Worm (Caenorhabditis elegans) whole organism, L2 larva: ENCODE results near the gene par-2.
A peak's percentile ranks its signal among the peaks of the same experiment; 100 is the strongest.

Source experiments
- dmd-4 ChIP-seq: sonication (generic microtip); optimal IDR thresholded peaks from 2 replicates; lab custom pipeline; 2017; ENCODE audit warnings: missing biosample characterization, missing genetic modification characterization
- elt-1 ChIP-seq: fragments of 150-350 bp; optimal IDR thresholded peaks from 2 replicates; lab custom pipeline; 2014; ENCODE audit warnings: missing biosample characterization, missing genetic modification characterization
- elt-3 ChIP-seq: sonication (generic microtip); optimal IDR thresholded peaks from 2 replicates; lab custom pipeline; 2017; ENCODE audit warnings: missing biosample characterization, missing genetic modification characterization
- mab-5 ChIP-seq: fragments of 150-350 bp; optimal IDR thresholded peaks from 2 replicates; lab custom pipeline; 2014; ENCODE audit warnings: missing biosample characterization, missing genetic modification characterization
- mdl-1 ChIP-seq, 2 experiments: fragments of 150-350 bp in 1 of 2; sonication (generic microtip) in 1 of 2; optimal IDR thresholded peaks; 2 replicates each; lab custom pipeline; 2017; ENCODE audit warnings: missing biosample characterization in 2 of 2, missing genetic modification characterization in 2 of 2
- nhr-77 ChIP-seq: fragments of 150-350 bp; optimal IDR thresholded peaks from 2 replicates; lab custom pipeline; 2014; ENCODE audit warnings: missing biosample characterization, missing genetic modification characterization
- peb-1 ChIP-seq: fragments of 150-350 bp; optimal IDR thresholded peaks from 2 replicates; lab custom pipeline; 2014; ENCODE audit warnings: missing biosample characterization, missing genetic modification characterization
- skn-1 ChIP-seq: sonication (generic microtip); optimal IDR thresholded peaks from 2 replicates; lab custom pipeline; 2017; ENCODE audit warnings: missing biosample characterization, missing genetic modification characterization
- sma-9 ChIP-seq, 2 experiments: fragments of 150-350 bp in 1 of 2; sonication (generic microtip) in 1 of 2; optimal IDR thresholded peaks; 2 replicates each; lab custom pipeline; 2014 to 2016; ENCODE audit warnings: missing genetic modification characterization in 2 of 2, mild to moderate bottlenecking in 1 of 2, missing biosample characterization in 1 of 2, missing compliant biosample characterization in 1 of 2, missing genetic modification reagents in 1 of 2, moderate library complexity in 1 of 2

Gene par-2

ce11 chrIII:1142798-1143197 lies 61.6 kb downstream of the par-2 start, which contains the start of gene smr-1 (continued):
- no peak for TF ChIP-seq skn-1
- peak; percentile 52 for TF ChIP-seq nhr-77 (tag; lab: Kevin White, UChicago)
- TF ChIP-seq peb-1 (tag; lab: Kevin White, UChicago), result no peak
- no peak for TF ChIP-seq elt-1 (tag; lab: Kevin White, UChicago)
- peak; percentile 86 for TF ChIP-seq mab-5 (tag; lab: Kevin White, UChicago)
- TF ChIP-seq elt-3 (tag; lab: Kevin White, UChicago), result no peak
- TF ChIP-seq sma-9 (GFP tag; optimal IDR thresholded peaks at IDR 0.05; lab: Kevin White, UChicago), result peak; percentile 87
- no peak for TF ChIP-seq sma-9 (tag; optimal IDR thresholded peaks at IDR 0.05; lab: Kevin White, UChicago)
- peak in 1 of 2 experiments; percentile 45 for TF ChIP-seq mdl-1 (tag; optimal IDR thresholded peaks at IDR 0.05; lab: Kevin White, UChicago)
- TF ChIP-seq dmd-4, result no peak
